Comparison of ENCODE assay signal across 2 fruit fly cellular contexts in the genomic region with DNA sequence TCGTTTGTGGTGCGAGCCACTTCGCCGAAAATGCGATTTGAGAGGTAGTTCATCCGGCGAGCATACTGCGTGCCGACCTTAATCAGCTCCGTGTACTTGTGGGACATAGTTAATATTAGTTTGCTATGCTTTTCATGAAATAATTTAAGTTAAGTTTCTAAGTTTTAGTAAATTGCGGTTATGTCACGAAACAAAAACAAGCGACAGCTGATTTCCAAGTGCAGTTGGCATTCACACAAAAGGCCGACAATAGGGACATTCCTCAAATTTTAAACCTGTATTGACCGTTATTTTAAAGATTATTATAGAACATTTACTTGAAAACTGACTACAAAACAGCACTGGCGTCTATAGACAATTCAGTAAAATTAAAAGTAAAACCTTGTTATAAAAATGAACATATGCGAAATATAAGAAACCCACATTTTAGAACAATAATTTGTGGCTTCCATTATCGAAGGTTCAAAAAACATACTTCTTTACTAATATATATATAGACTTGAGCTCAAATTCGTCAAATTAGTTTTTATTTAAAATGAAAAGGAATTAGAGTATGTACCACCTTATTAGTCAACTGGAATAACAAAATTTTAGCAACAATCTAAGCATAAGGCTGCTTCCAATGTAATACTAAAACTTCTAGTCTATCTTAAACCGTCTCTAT.
TF ChIP-seq lines count a peak whose summit lies in the region.

A gene (minus strand): TSS at position 224 of the 664 bp plus-strand sequence.

- TF ChIP-seq CTCF in whole organism, embryonic (GFP tag; optimal IDR thresholded peaks at IDR 0.05; lab: Kevin White, UChicago) = no peak

TF ChIP-seq in whole organism, embryonic, 481 proteins besides CTCF, POLR2A, EP300 and RAD21:
- TF ChIP-seq crp (GFP tag; optimal IDR thresholded peaks at IDR 0.05; lab: Kevin White, UChicago) (peak in 1 of 2 experiments; percentile 79), scrt (GFP tag; optimal IDR thresholded peaks at IDR 0.05; lab: Kevin White, UChicago) (no peak), CG31224 (GFP tag; IDR thresholded peaks at IDR 0.05; lab: Robert Waterston, UW) (no peak), MTF-1 (GFP tag; optimal IDR thresholded peaks at IDR 0.05; lab: Kevin White, UChicago; ENCODE audit: borderline replicate concordance) (no peak), CG4360 (GFP tag; IDR thresholded peaks at IDR 0.05; lab: Robert Waterston, UW) (peak; percentile 21; the same call in 1 of the 2 replicates), wek (GFP tag; optimal IDR thresholded peaks at IDR 0.05; lab: Kevin White, UChicago) (peak; percentile 82), Myb (GFP tag; optimal IDR thresholded peaks at IDR 0.05; lab: Kevin White, UChicago) (peak; percentile 74), fd3F (GFP tag; optimal IDR thresholded peaks at IDR 0.05; lab: Kevin White, UChicago) (no peak), CG34422 (GFP tag; IDR thresholded peaks at IDR 0.05; lab: Robert Waterston, UW) (0 out of 3 replicates have a peak, but pooled peaks have one; percentile 12), Pdp1 (GFP tag; optimal IDR thresholded peaks at IDR 0.05; lab: Kevin White, UChicago) (peak in 1 of 2 experiments; percentile 88), Six4 (GFP tag; optimal IDR thresholded peaks at IDR 0.05; lab: Kevin White, UChicago) (no peak), MESR4 (GFP tag; optimal IDR thresholded peaks at IDR 0.05; lab: Kevin White, UChicago) (peak; percentile 24), row (GFP tag; IDR thresholded peaks at IDR 0.05; lab: Robert Waterston, UW) (peak; percentile 26; the same call in 1 of the 3 replicates), NK7.1 (GFP tag; optimal IDR thresholded peaks at IDR 0.05; lab: Kevin White, UChicago) (no peak), ap (GFP tag; IDR thresholded peaks at IDR 0.05; lab: Robert Waterston, UW) (no peak), CG32767 (GFP tag; IDR thresholded peaks at IDR 0.05; lab: Robert Waterston, UW) (no peak), ro (GFP tag; IDR thresholded peaks at IDR 0.05; lab: Robert Waterston, UW) (no peak), CG15601 (tag; optimal IDR thresholded peaks at IDR 0.05; lab: Kevin White, UChicago) (no peak), jing (GFP tag; optimal IDR thresholded peaks at IDR 0.05; lab: Kevin White, UChicago) (no peak), bbx (GFP tag; IDR thresholded peaks at IDR 0.05; lab: Robert Waterston, UW; ENCODE audit: partially characterized antibody) (no peak), B-H1 (GFP tag; IDR thresholded peaks at IDR 0.05; lab: Robert Waterston, UW) (no peak), onecut (GFP tag; IDR thresholded peaks at IDR 0.05; lab: Robert Waterston, UW) (peak; percentile 20; the same call in 1 of the 2 replicates), CG18599 (GFP tag; optimal IDR thresholded peaks at IDR 0.05; lab: Kevin White, UChicago) (no peak), bigmax (GFP tag; optimal IDR thresholded peaks at IDR 0.05; lab: Kevin White, UChicago) (peak; percentile 84), Vsx1 (GFP tag; optimal IDR thresholded peaks at IDR 0.05; lab: Kevin White, UChicago) (no peak), CG33557 (GFP tag; optimal IDR thresholded peaks at IDR 0.05; lab: Kevin White, UChicago) (no peak), MBD-R2 (GFP tag; IDR thresholded peaks at IDR 0.05; lab: Robert Waterston, UW) (peak; percentile 78), sens (GFP tag; lab: Kevin White, UChicago) (peak; percentile 73), CG7271 (tag; optimal IDR thresholded peaks at IDR 0.05; lab: Kevin White, UChicago) (no peak), CG42726 (GFP tag; IDR thresholded peaks at IDR 0.05; lab: Robert Waterston, UW; ENCODE audit: partially characterized antibody) (no peak), Rfx (GFP tag; IDR thresholded peaks at IDR 0.05; lab: Robert Waterston, UW) (no peak), cg (GFP tag; optimal IDR thresholded peaks at IDR 0.05; lab: Kevin White, UChicago) (no peak), pzg (GFP tag; optimal IDR thresholded peaks at IDR 0.05; lab: Kevin White, UChicago) (peak; percentile 14), CG13287 (GFP tag; IDR thresholded peaks at IDR 0.05; lab: Robert Waterston, UW; ENCODE audit: partially characterized antibody) (peak; percentile 6; the same call in 1 of the 2 replicates), CG3281 (GFP tag; optimal IDR thresholded peaks at IDR 0.05; lab: Kevin White, UChicago) (no peak)
TF ChIP-seq in whole organism, embryonic: peak in this region for 14.

TF ChIP-seq in whole organism, prepupa, 60 proteins besides CTCF, POLR2A, EP300 and RAD21:
- no peak for TF ChIP-seq spab (GFP tag; optimal IDR thresholded peaks at IDR 0.05; lab: Kevin White, UChicago)
- no peak for TF ChIP-seq salr (GFP tag; optimal IDR thresholded peaks at IDR 0.05; lab: Kevin White, UChicago)
- TF ChIP-seq CG11294 (GFP tag; IDR thresholded peaks at IDR 0.05; lab: Robert Waterston, UW) = no peak
- TF ChIP-seq vri (GFP tag; optimal IDR thresholded peaks at IDR 0.05; lab: Kevin White, UChicago) = peak; percentile 49
- no peak for TF ChIP-seq net (GFP tag; optimal IDR thresholded peaks at IDR 0.05; lab: Kevin White, UChicago)
- no peak for TF ChIP-seq cyc (GFP tag; optimal IDR thresholded peaks at IDR 0.05; lab: Kevin White, UChicago)
- TF ChIP-seq svp (GFP tag; lab: Kevin White, UChicago) = no peak
- TF ChIP-seq Met (GFP tag; optimal IDR thresholded peaks at IDR 0.05; lab: Kevin White, UChicago) = no peak
- no peak for TF ChIP-seq CG32006 (GFP tag; optimal IDR thresholded peaks at IDR 0.05; lab: Kevin White, UChicago)
- TF ChIP-seq CG6854 (GFP tag; optimal IDR thresholded peaks at IDR 0.05; lab: Kevin White, UChicago) = no peak
- TF ChIP-seq esn (GFP tag; optimal IDR thresholded peaks at IDR 0.05; lab: Kevin White, UChicago) = no peak
- TF ChIP-seq Hr38 (GFP tag; optimal IDR thresholded peaks at IDR 0.05; lab: Kevin White, UChicago) = no peak
- TF ChIP-seq Eip78C (GFP tag; lab: Kevin White, UChicago) = peak; percentile 16
- no peak for TF ChIP-seq acj6 (GFP tag; optimal IDR thresholded peaks at IDR 0.05; lab: Kevin White, UChicago)
- TF ChIP-seq Hr4 (GFP tag; optimal IDR thresholded peaks at IDR 0.05; lab: Kevin White, UChicago) = no peak
- no peak for TF ChIP-seq Eip93F (GFP tag; optimal IDR thresholded peaks at IDR 0.05; lab: Kevin White, UChicago)
